Fruit fly (Drosophila melanogaster) whole organism, prepupa: ENCODE measurements around the gene CG14543.

Experiments used
- CG10631 ChIP-seq: fragments of 200-800 bp; sonication (Bioruptor generic); optimal IDR thresholded peaks from 2 replicates; lab custom pipeline; 2016; ENCODE audit warnings: missing biosample characterization, missing genetic modification characterization
- CG10669 ChIP-seq: fragments of 200-800 bp; sonication (Bioruptor generic); optimal IDR thresholded peaks from 3 replicates; lab custom pipeline; 2018; ENCODE audit warnings: missing biosample characterization, mild to moderate bottlenecking, missing genetic modification characterization, moderate library complexity
- CG11294 ChIP-seq: fragments of 200-800 bp; sonication (Bioruptor generic); IDR thresholded peaks from 2 replicates; pipeline ENCODE4 v1.3.6; 2022; ENCODE audit warnings: missing biosample characterization, missing genetic modification characterization
- CG11762 ChIP-seq: fragments of 200-800 bp; sonication (Bioruptor generic); optimal IDR thresholded peaks from 3 replicates; lab custom pipeline; 2016; ENCODE audit warnings: missing biosample characterization, missing genetic modification characterization; ENCODE audit not compliant: insufficient read depth
- CG15336 ChIP-seq: fragments of 200-800 bp; sonication (Bioruptor generic); IDR thresholded peaks from 2 replicates; pipeline ENCODE4 v1.3.6; 2022; ENCODE audit warnings: missing biosample characterization, missing genetic modification characterization
- CG1621 ChIP-seq: fragments of 200-800 bp; sonication (Bioruptor generic); optimal IDR thresholded peaks from 3 replicates; lab custom pipeline; 2018; ENCODE audit warnings: missing biosample characterization, mild to moderate bottlenecking, missing genetic modification characterization
- CG3032 ChIP-seq: fragments of 200-800 bp; optimal IDR thresholded peaks from 2 replicates; lab custom pipeline; 2019; ENCODE audit warnings: missing biosample characterization, mild to moderate bottlenecking, missing genetic modification characterization, moderate library complexity
- CG31627 ChIP-seq: fragments of 200-800 bp; sonication (Bioruptor generic); optimal IDR thresholded peaks from 3 replicates; lab custom pipeline; 2016; ENCODE audit warnings: missing biosample characterization, missing genetic modification characterization
- CG32006 ChIP-seq: fragments of 200-800 bp; sonication (Bioruptor generic); optimal IDR thresholded peaks from 3 replicates; lab custom pipeline; 2017; ENCODE audit warnings: missing biosample characterization, mild to moderate bottlenecking, missing genetic modification characterization
- CG34406 ChIP-seq: fragments of 200-800 bp; sonication (Bioruptor generic); optimal IDR thresholded peaks from 3 replicates; lab custom pipeline; 2016; ENCODE audit warnings: missing biosample characterization, missing genetic modification characterization
- CG3919 ChIP-seq: fragments of 200-800 bp; sonication (Bioruptor generic); optimal IDR thresholded peaks from 3 replicates; lab custom pipeline; 2016; ENCODE audit warnings: missing biosample characterization, missing genetic modification characterization
- CG4318 ChIP-seq: fragments of 200-800 bp; sonication (Bioruptor generic); optimal IDR thresholded peaks from 3 replicates; lab custom pipeline; 2017; ENCODE audit warnings: missing biosample characterization, mild to moderate bottlenecking, missing genetic modification characterization
- CG6163 ChIP-seq: fragments of 200-800 bp; sonication (Bioruptor generic); IDR thresholded peaks from 3 replicates; pipeline ENCODE4 v1.3.6; 2022; ENCODE audit warnings: missing biosample characterization, missing genetic modification characterization
- CG6276 ChIP-seq: fragments of 200-800 bp; sonication (Bioruptor generic); optimal IDR thresholded peaks from 2 replicates; lab custom pipeline; 2017; ENCODE audit warnings: missing biosample characterization, mild to moderate bottlenecking, missing genetic modification characterization
- CG6808 ChIP-seq: fragments of 200-800 bp; sonication (Bioruptor generic); optimal IDR thresholded peaks from 3 replicates; lab custom pipeline; 2017; ENCODE audit warnings: missing biosample characterization, missing genetic modification characterization, mild to moderate bottlenecking, moderate library complexity, missing genetic modification reagents
- CG8119 ChIP-seq: fragments of 200-800 bp; sonication (Bioruptor generic); IDR thresholded peaks from 3 replicates; pipeline ENCODE4 v1.3.6; 2022; ENCODE audit warnings: missing biosample characterization, missing genetic modification characterization
- CG8319 ChIP-seq: fragments of 200-800 bp; sonication (Bioruptor generic); optimal IDR thresholded peaks from 3 replicates; lab custom pipeline; 2016; ENCODE audit warnings: missing biosample characterization, missing genetic modification characterization
- Eip78C ChIP-seq: fragments of 200-800 bp; sonication (Bioruptor generic); peaks from one replicate; lab custom pipeline; 2016; ENCODE audit warnings: missing biosample characterization, missing genetic modification characterization
- Ets21C ChIP-seq: fragments of 200-800 bp; sonication (Bioruptor generic); optimal IDR thresholded peaks from 3 replicates; lab custom pipeline; 2016; ENCODE audit warnings: missing biosample characterization, missing genetic modification characterization
- Ets96B ChIP-seq: fragments of 200-800 bp; optimal IDR thresholded peaks from 2 replicates; lab custom pipeline; 2019; ENCODE audit warnings: missing biosample characterization, mild to moderate bottlenecking, missing genetic modification characterization, moderate library complexity
- Gug ChIP-seq: fragments of 200-800 bp; sonication (Bioruptor generic); IDR thresholded peaks from 2 replicates; pipeline ENCODE4 v1.3.6; 2022; ENCODE audit warnings: missing biosample characterization, missing genetic modification characterization
- Hr38 ChIP-seq: sonication (Bioruptor generic); optimal IDR thresholded peaks from 2 replicates; lab custom pipeline; 2016; ENCODE audit warnings: missing biosample characterization, missing genetic modification characterization
- Met ChIP-seq: fragments of 200-800 bp; sonication (Bioruptor generic); optimal IDR thresholded peaks from 3 replicates; lab custom pipeline; 2016; ENCODE audit warnings: missing biosample characterization, missing genetic modification characterization
- OdsH ChIP-seq: fragments of 200-800 bp; sonication (Bioruptor generic); optimal IDR thresholded peaks from 3 replicates; lab custom pipeline; 2016; ENCODE audit warnings: missing biosample characterization, missing genetic modification characterization
- Smox ChIP-seq: fragments of 200-800 bp; sonication (Bioruptor generic); optimal IDR thresholded peaks from 3 replicates; lab custom pipeline; 2016; ENCODE audit warnings: missing biosample characterization, missing genetic modification characterization
- Sox102F ChIP-seq: fragments of 200-800 bp; sonication (Bioruptor generic); optimal IDR thresholded peaks from 2 replicates; lab custom pipeline; 2016; ENCODE audit warnings: missing biosample characterization, mild to moderate bottlenecking, missing genetic modification characterization
- Sox14 ChIP-seq: fragments of 200-800 bp; sonication (Bioruptor generic); optimal IDR thresholded peaks from 3 replicates; lab custom pipeline; 2016; ENCODE audit warnings: missing biosample characterization, missing genetic modification characterization
- achi ChIP-seq: fragments of 200-800 bp; sonication (Bioruptor generic); optimal IDR thresholded peaks from 3 replicates; lab custom pipeline; 2016; ENCODE audit warnings: missing biosample characterization, missing genetic modification characterization
- acj6 ChIP-seq: fragments of 200-800 bp; sonication (Bioruptor generic); optimal IDR thresholded peaks from 3 replicates; lab custom pipeline; 2016; ENCODE audit warnings: missing biosample characterization, missing genetic modification characterization
- cyc ChIP-seq: fragments of 200-800 bp; sonication (Bioruptor generic); optimal IDR thresholded peaks from 3 replicates; lab custom pipeline; 2016; ENCODE audit warnings: missing biosample characterization, missing genetic modification characterization
- dsx ChIP-seq: fragments of 200-800 bp; optimal IDR thresholded peaks from 3 replicates; lab custom pipeline; 2019; ENCODE audit warnings: missing biosample characterization, mild to moderate bottlenecking, missing genetic modification characterization, moderate library complexity; ENCODE audit not compliant: poor library complexity, severe bottlenecking
- esn ChIP-seq: fragments of 200-800 bp; sonication (Bioruptor generic); optimal IDR thresholded peaks from 2 replicates; lab custom pipeline; 2016; ENCODE audit warnings: missing biosample characterization, mild to moderate bottlenecking, missing genetic modification characterization, moderate library complexity
- fd85E ChIP-seq: fragments of 200-800 bp; sonication (Bioruptor generic); optimal IDR thresholded peaks from 3 replicates; lab custom pipeline; 2016; ENCODE audit warnings: missing biosample characterization, missing genetic modification characterization
- fkh ChIP-seq: fragments of 200-800 bp; sonication (Bioruptor generic); optimal IDR thresholded peaks from 3 replicates; lab custom pipeline; 2017; ENCODE audit warnings: missing biosample characterization, mild to moderate bottlenecking, missing genetic modification characterization, moderate library complexity
- net ChIP-seq: fragments of 200-800 bp; sonication (Bioruptor generic); optimal IDR thresholded peaks from 3 replicates; lab custom pipeline; 2016; ENCODE audit warnings: missing biosample characterization, missing genetic modification characterization
- pdm3 ChIP-seq: fragments of 200-800 bp; sonication (Bioruptor generic); optimal IDR thresholded peaks from 3 replicates; lab custom pipeline; 2016; ENCODE audit warnings: missing biosample characterization, missing genetic modification characterization
- salr ChIP-seq, 2 experiments: fragments of 200-800 bp; sonication (Bioruptor generic); optimal IDR thresholded peaks; 3 replicates each; lab custom pipeline; 2016 to 2018; ENCODE audit warnings: missing biosample characterization in 2 of 2, missing genetic modification characterization in 2 of 2, mild to moderate bottlenecking in 1 of 2
- spab ChIP-seq: fragments of 200-800 bp; sonication (Bioruptor generic); optimal IDR thresholded peaks from 2 replicates; lab custom pipeline; 2017; ENCODE audit warnings: missing biosample characterization, mild to moderate bottlenecking, missing genetic modification characterization, missing genetic modification reagents
- ss ChIP-seq, 2 experiments: fragments of 200-800 bp; sonication (Bioruptor generic); optimal IDR thresholded peaks; 2 replicates in 1 of 2; 3 replicates in 1 of 2; lab custom pipeline; 2017 to 2018; ENCODE audit warnings: mild to moderate bottlenecking in 2 of 2, missing biosample characterization in 2 of 2, missing genetic modification characterization in 2 of 2, moderate library complexity in 1 of 2
- svp ChIP-seq: fragments of 200-800 bp; sonication (Bioruptor generic); peaks from one replicate; lab custom pipeline; 2016; ENCODE audit warnings: missing biosample characterization, missing genetic modification characterization
- vri ChIP-seq: fragments of 200-800 bp; sonication (Bioruptor generic); optimal IDR thresholded peaks from 3 replicates; lab custom pipeline; 2016; ENCODE audit warnings: missing biosample characterization, mild to moderate bottlenecking, missing genetic modification characterization

Gene CG14543

dm6 chr3R:26010628-26011027 is 45.8 kb upstream of the CG14543 start (continued):
- TF ChIP-seq esn: no peak
- TF ChIP-seq CG32006 (GFP tag; lab: Kevin White, UChicago): no peak
- TF ChIP-seq spab (GFP tag; lab: Kevin White, UChicago): no peak
- TF ChIP-seq CG3032 (tag; lab: Kevin White, UChicago): no peak
- TF ChIP-seq fkh: peak; percentile 37
- TF ChIP-seq CG10669: no peak
- no peak for TF ChIP-seq CG8319 (GFP tag; lab: Kevin White, UChicago)

- TF ChIP-seq fkh (peak; percentile 94), CG6276 (GFP tag; lab: Kevin White, UChicago) (no peak), svp (GFP tag; lab: Kevin White, UChicago) (peak; percentile 32), Eip78C (peak; percentile 60)
Measured at dm6 chr3R:26011542-26011941, 44.9 kb upstream of the CG14543 start.

- TF ChIP-seq CG8119 (GFP tag; lab: Robert Waterston, UW) (no peak), svp (GFP tag; lab: Kevin White, UChicago) (peak; percentile 36), CG11294 (GFP tag; lab: Robert Waterston, UW) (no peak), CG1621 (tag; lab: Kevin White, UChicago) (no peak), vri (GFP tag; lab: Kevin White, UChicago) (no peak), Sox102F (GFP tag; lab: Kevin White, UChicago) (no peak)
Measured at dm6 chr3R:26012288-26012687, 44.1 kb upstream of the CG14543 start.

- TF ChIP-seq CG32006 (GFP tag; lab: Kevin White, UChicago): peak; percentile 60
- peak; percentile 48 for TF ChIP-seq CG6808 (GFP tag; lab: Kevin White, UChicago)
- no peak for TF ChIP-seq CG31627
- peak; percentile 34 to 96 for TF ChIP-seq ss (GFP tag; optimal IDR thresholded peaks at IDR 0.05; lab: Kevin White, UChicago)
- peak; percentile 24 for TF ChIP-seq CG3919 (GFP tag; lab: Kevin White, UChicago)
- 0 out of 2 replicates have a peak, but pooled peaks have one; percentile 11 for TF ChIP-seq Gug
- peak; percentile 69 for TF ChIP-seq Eip78C
- peak; percentile 36 for TF ChIP-seq svp (GFP tag; lab: Kevin White, UChicago)
- TF ChIP-seq OdsH (GFP tag; lab: Kevin White, UChicago): peak; percentile 31
- peak; percentile 59; the same call in 2 of the 3 replicates for TF ChIP-seq CG8119 (GFP tag; lab: Robert Waterston, UW)
- no peak for TF ChIP-seq CG11762 (GFP tag; lab: Kevin White, UChicago)
- TF ChIP-seq Hr38 (GFP tag; lab: Kevin White, UChicago): no peak
- peak; percentile 24 for TF ChIP-seq Sox14 (GFP tag; lab: Kevin White, UChicago)
- peak; percentile 52 for TF ChIP-seq CG10669
- peak; percentile 67 for TF ChIP-seq Ets96B (tag; lab: Kevin White, UChicago)
- TF ChIP-seq Met: peak; percentile 44
- peak; percentile 50 for TF ChIP-seq CG1621 (tag; lab: Kevin White, UChicago)
- peak; percentile 43 for TF ChIP-seq spab (GFP tag; lab: Kevin White, UChicago)
- TF ChIP-seq dsx: peak; percentile 64
- peak; percentile 79 for TF ChIP-seq CG3032 (tag; lab: Kevin White, UChicago)
- TF ChIP-seq fkh: no peak
- no peak for TF ChIP-seq salr (GFP tag; optimal IDR thresholded peaks at IDR 0.05; lab: Kevin White, UChicago)
- TF ChIP-seq CG10631: peak; percentile 30
- TF ChIP-seq Smox (GFP tag; lab: Kevin White, UChicago): peak; percentile 18
- TF ChIP-seq esn: peak; percentile 59
- TF ChIP-seq pdm3: no peak
- TF ChIP-seq CG34406 (GFP tag; lab: Kevin White, UChicago): peak; percentile 10
- peak; percentile 5 for TF ChIP-seq CG4318
- TF ChIP-seq CG15336 (GFP tag; lab: Robert Waterston, UW): peak; percentile 64
- no peak for TF ChIP-seq net (GFP tag; lab: Kevin White, UChicago)
- peak; percentile 17; the same call in 1 of the 3 replicates for TF ChIP-seq CG6163
- TF ChIP-seq Sox102F (GFP tag; lab: Kevin White, UChicago): peak; percentile 42
- TF ChIP-seq Ets21C (GFP tag; lab: Kevin White, UChicago): no peak
- peak; percentile 53 for TF ChIP-seq achi
- TF ChIP-seq vri (GFP tag; lab: Kevin White, UChicago): no peak
- TF ChIP-seq fd85E (GFP tag; lab: Kevin White, UChicago): no peak
- peak; percentile 31 for TF ChIP-seq acj6 (GFP tag; lab: Kevin White, UChicago)
- TF ChIP-seq cyc (GFP tag; lab: Kevin White, UChicago): peak; percentile 7
Measured at dm6 chr3R:26012801-26013663, 43.4 kb upstream of the CG14543 start.
